Fruit fly (Drosophila melanogaster) whole organism, prepupa: Measurements from ENCODE around the gene GluRIID.

Experiments
- Sox102F ChIP-seq: fragments of 200-800 bp; sonication (Bioruptor generic); optimal IDR thresholded peaks from 2 replicates; lab custom pipeline; 2016; ENCODE audit warnings: missing biosample characterization, mild to moderate bottlenecking, missing genetic modification characterization
- eg ChIP-seq: fragments of 200-800 bp; sonication (Bioruptor generic); IDR thresholded peaks from 3 replicates; pipeline ENCODE4 v1.3.6; 2022; ENCODE audit warnings: missing biosample characterization, missing genetic modification characterization
- net ChIP-seq: fragments of 200-800 bp; sonication (Bioruptor generic); optimal IDR thresholded peaks from 3 replicates; lab custom pipeline; 2016; ENCODE audit warnings: missing biosample characterization, missing genetic modification characterization
- ss ChIP-seq, 2 experiments: fragments of 200-800 bp; sonication (Bioruptor generic); optimal IDR thresholded peaks; 2 replicates in 1 of 2; 3 replicates in 1 of 2; lab custom pipeline; 2017 to 2018; ENCODE audit warnings: mild to moderate bottlenecking in 2 of 2, missing biosample characterization in 2 of 2, missing genetic modification characterization in 2 of 2, moderate library complexity in 1 of 2

dm6 chr3R:20677251-20677650 is 25.0 kb upstream of the GluRIID start, which contains the start of gene CG4000:
- no peak for TF ChIP-seq Sox102F (GFP tag; lab: Kevin White, UChicago)
- TF ChIP-seq net (GFP tag; lab: Kevin White, UChicago), result no peak
- TF ChIP-seq ss (GFP tag; optimal IDR thresholded peaks at IDR 0.05; lab: Kevin White, UChicago), result no peak
- TF ChIP-seq eg (GFP tag; lab: Robert Waterston, UW), result no peak
